Fruit fly (Drosophila melanogaster) whole organism, wandering third instar larva: ENCODE measurements around the gene CG9426.
"Not testable (repeated sequence)": the region's sequence is repeated elsewhere in the genome, so short reads cannot be mapped to it uniquely, and the experiment has no call there.

ENCODE experiments used
- Abd-B ChIP-seq: fragments of >200 bp; optimal IDR thresholded peaks from 2 replicates; lab custom pipeline; 2017; ENCODE audit warnings: missing biosample characterization, missing genetic modification characterization
- CG32264 ChIP-seq: fragments of 200-800 bp; sonication (Bioruptor generic); optimal IDR thresholded peaks from 2 replicates; lab custom pipeline; 2016; ENCODE audit warnings: missing biosample characterization, missing genetic modification characterization
- CG9705 ChIP-seq: fragments of 200-800 bp; sonication (Bioruptor generic); optimal IDR thresholded peaks from 2 replicates; lab custom pipeline; 2018; ENCODE audit warnings: missing biosample characterization, mild to moderate bottlenecking, missing genetic modification characterization
- Dfd ChIP-seq: fragments of >200 bp; optimal IDR thresholded peaks from 2 replicates; lab custom pipeline; 2017; ENCODE audit warnings: missing biosample characterization, missing genetic modification characterization
- Dif ChIP-seq: fragments of 200-275, 200-300 bp; sonication (Bioruptor generic); optimal IDR thresholded peaks from 2 replicates; lab custom pipeline; 2018; ENCODE audit warnings: missing biosample characterization, missing genetic modification characterization; ENCODE audit not compliant: partially characterized antibody
- HLH106 ChIP-seq: fragments of 200-800 bp; optimal IDR thresholded peaks from 3 replicates; lab custom pipeline; 2019; ENCODE audit warnings: missing biosample characterization, mild to moderate bottlenecking, missing genetic modification characterization, moderate library complexity
- Hnf4 ChIP-seq: fragments of 200-800 bp; sonication (Bioruptor generic); optimal IDR thresholded peaks from 2 replicates; lab custom pipeline; 2016; ENCODE audit warnings: missing biosample characterization, mild to moderate bottlenecking, missing genetic modification characterization
- Hr78 ChIP-seq: fragments of >200 bp; optimal IDR thresholded peaks from 2 replicates; lab custom pipeline; 2017; ENCODE audit warnings: missing biosample characterization, missing genetic modification characterization
- Hr83 ChIP-seq: fragments of 200-300 bp; sonication (Bioruptor generic); optimal IDR thresholded peaks from 2 replicates; lab custom pipeline; 2016; ENCODE audit warnings: missing biosample characterization, mild to moderate bottlenecking, missing genetic modification characterization, moderate library complexity; ENCODE audit not compliant: poor library complexity, severe bottlenecking
- Mio ChIP-seq: sonication (Bioruptor generic); optimal IDR thresholded peaks from 2 replicates; lab custom pipeline; 2016; ENCODE audit warnings: missing biosample characterization, missing genetic modification characterization
- Myc ChIP-seq: fragments of >200 bp; optimal IDR thresholded peaks from 2 replicates; lab custom pipeline; 2017
- OdsH ChIP-seq: fragments of 200-800 bp; sonication (Bioruptor generic); optimal IDR thresholded peaks from 2 replicates; lab custom pipeline; 2016; ENCODE audit warnings: missing biosample characterization, mild to moderate bottlenecking, missing genetic modification characterization
- Rel ChIP-seq, 2 experiments: fragments of 200-800 bp; sonication (Bioruptor generic) in 1 of 2; optimal IDR thresholded peaks; 2 replicates in 1 of 2; 3 replicates in 1 of 2; lab custom pipeline; 2016 to 2019; ENCODE audit warnings: mild to moderate bottlenecking in 2 of 2, missing biosample characterization in 2 of 2, missing genetic modification characterization in 2 of 2, moderate library complexity in 1 of 2
- Sp1 ChIP-seq: fragments of 200-800 bp; sonication (Bioruptor generic); optimal IDR thresholded peaks from 3 replicates; lab custom pipeline; 2019; ENCODE audit warnings: missing biosample characterization, mild to moderate bottlenecking, missing genetic modification characterization, moderate library complexity
- br ChIP-seq: fragments of 200-800 bp; sonication (Bioruptor generic); optimal IDR thresholded peaks from 2 replicates; lab custom pipeline; 2016; ENCODE audit warnings: missing biosample characterization, missing genetic modification characterization
- brk ChIP-seq: fragments of 200-800 bp; sonication (Bioruptor generic); optimal IDR thresholded peaks from 2 replicates; lab custom pipeline; 2016; ENCODE audit warnings: missing biosample characterization, mild to moderate bottlenecking, missing genetic modification characterization
- dl ChIP-seq, 2 experiments: fragments of 175-275, 200-275 bp in 1 of 2; fragments of 200-275 bp in 1 of 2; sonication (Bioruptor generic); optimal IDR thresholded peaks; lab custom pipeline; 2018; ENCODE audit warnings: mild to moderate bottlenecking in 2 of 2, missing biosample characterization in 2 of 2, missing genetic modification characterization in 2 of 2, moderate library complexity in 2 of 2; ENCODE audit not compliant: partially characterized antibody in 2 of 2, insufficient read depth in 1 of 2
- dmrt93B ChIP-seq: fragments of 200-800 bp; sonication (Bioruptor generic); optimal IDR thresholded peaks from 2 replicates; lab custom pipeline; 2018; ENCODE audit warnings: missing biosample characterization, mild to moderate bottlenecking, missing genetic modification characterization
- dsf ChIP-seq: sonication (Bioruptor generic); optimal IDR thresholded peaks from 2 replicates; lab custom pipeline; 2016; ENCODE audit warnings: missing biosample characterization, missing genetic modification characterization, borderline replicate concordance
- ey ChIP-seq: fragments of 200-800 bp; sonication (Bioruptor generic); optimal IDR thresholded peaks from 2 replicates; lab custom pipeline; 2016; ENCODE audit warnings: missing biosample characterization, missing genetic modification characterization
- foxo ChIP-seq, 2 experiments: fragments of 200-800 bp; sonication (Bioruptor generic); optimal IDR thresholded peaks; 2 replicates in 1 of 2; 3 replicates in 1 of 2; lab custom pipeline; 2016 to 2017; ENCODE audit warnings: missing biosample characterization in 2 of 2, missing genetic modification characterization in 2 of 2
- fru ChIP-seq: fragments of 200-800 bp; sonication (Bioruptor generic); optimal IDR thresholded peaks from 3 replicates; lab custom pipeline; 2016; ENCODE audit warnings: missing biosample characterization, mild to moderate bottlenecking, missing genetic modification characterization
- h ChIP-seq: fragments of 200-800 bp; sonication (Bioruptor generic); optimal IDR thresholded peaks from 3 replicates; lab custom pipeline; 2016; ENCODE audit warnings: missing biosample characterization, mild to moderate bottlenecking, missing genetic modification characterization
- jim ChIP-seq: fragments of 175-275, 200-325 bp; sonication (Bioruptor generic); optimal IDR thresholded peaks from 2 replicates; lab custom pipeline; 2016; ENCODE audit warnings: missing biosample characterization, mild to moderate bottlenecking, missing genetic modification characterization
- lola ChIP-seq: fragments of >200 bp; optimal IDR thresholded peaks from 2 replicates; lab custom pipeline; 2017; ENCODE audit warnings: missing biosample characterization, missing genetic modification characterization
- psq ChIP-seq: fragments of 200-800 bp; sonication (Bioruptor generic); optimal IDR thresholded peaks from 3 replicates; lab custom pipeline; 2017; ENCODE audit warnings: missing biosample characterization, mild to moderate bottlenecking, missing genetic modification characterization, moderate library complexity
- rgr ChIP-seq: fragments of 200-800 bp; sonication (Bioruptor generic); optimal IDR thresholded peaks from 3 replicates; lab custom pipeline; 2016; ENCODE audit warnings: missing biosample characterization, mild to moderate bottlenecking, missing genetic modification characterization
- sage ChIP-seq: fragments of 200-800 bp; sonication (Bioruptor generic); optimal IDR thresholded peaks from 2 replicates; lab custom pipeline; 2016; ENCODE audit warnings: missing biosample characterization, mild to moderate bottlenecking, missing genetic modification characterization
- sv ChIP-seq: fragments of 200-800 bp; sonication (Bioruptor generic); optimal IDR thresholded peaks from 3 replicates; lab custom pipeline; 2016; ENCODE audit warnings: missing biosample characterization, missing genetic modification characterization
- tai ChIP-seq: sonication (Bioruptor generic); optimal IDR thresholded peaks from 2 replicates; lab custom pipeline; 2016; ENCODE audit warnings: missing biosample characterization, missing genetic modification characterization
- woc ChIP-seq: sonication (Bioruptor generic); optimal IDR thresholded peaks from 2 replicates; lab custom pipeline; 2016; ENCODE audit warnings: missing biosample characterization, mild to moderate bottlenecking, missing genetic modification characterization

Gene CG9426

dm6 chr2L:13222225-13222648 lies 2.5 kb upstream of the CG9426 start, which contains the start of the genes Ski6 and CG16812:
TSS of gene Ski6 (minus strand) at chr2L:13222429.
TSS of gene CG16812 (plus strand) at chr2L:13222587.
- TF ChIP-seq brk (GFP tag; lab: Kevin White, UChicago) (no peak), br (GFP tag; lab: Kevin White, UChicago) (no peak), CG9705 (GFP tag; lab: Kevin White, UChicago) (peak; percentile 40), Myc (lab: Kevin White, UChicago) (no peak), Sp1 (GFP tag; lab: Kevin White, UChicago) (no peak), Rel (GFP tag; optimal IDR thresholded peaks at IDR 0.05; lab: Kevin White, UChicago) (no peak), Rel (tag; optimal IDR thresholded peaks at IDR 0.05; lab: Kevin White, UChicago) (no peak), sv (GFP tag; lab: Kevin White, UChicago) (peak; percentile 31), Hr78 (no peak), woc (GFP tag; lab: Kevin White, UChicago) (no peak), OdsH (peak; percentile 70), dl (GFP tag; optimal IDR thresholded peaks at IDR 0.05; lab: Kevin White, UChicago; ENCODE audit: insufficient read depth in 1 of 2, partially characterized antibody in 2 of 2) (no peak), rgr (GFP tag; lab: Kevin White, UChicago) (no peak), jim (GFP tag; lab: Kevin White, UChicago) (no peak), Abd-B (GFP tag; lab: Kevin White, UChicago) (no peak), HLH106 (tag; lab: Kevin White, UChicago) (peak; percentile 79), Hr83 (GFP tag; lab: Kevin White, UChicago) (peak; percentile 36), sage (GFP tag; lab: Kevin White, UChicago) (peak; percentile 51), tai (GFP tag; lab: Kevin White, UChicago) (no peak), h (GFP tag; lab: Kevin White, UChicago) (peak; percentile 73), CG32264 (no peak), psq (GFP tag; lab: Kevin White, UChicago) (no peak), foxo (GFP tag; optimal IDR thresholded peaks at IDR 0.05; lab: Kevin White, UChicago) (no peak), Dif (GFP tag; lab: Kevin White, UChicago) (no peak), Mio (GFP tag; lab: Kevin White, UChicago) (no peak), ey (GFP tag; lab: Kevin White, UChicago) (peak; percentile 46), dsf (GFP tag; lab: Kevin White, UChicago) (no peak)
- TF ChIP-seq, all 38 proteins: peak for 8

dm6 chr2L:13215640-13216129 lies 4.0 kb downstream of the CG9426 start:
- TF ChIP-seq Myc (lab: Kevin White, UChicago), result peak; percentile 5
- TF ChIP-seq Hnf4 (GFP tag; lab: Kevin White, UChicago), result peak; percentile 82
- peak; percentile 43 for TF ChIP-seq HLH106 (tag; lab: Kevin White, UChicago)
- peak; percentile 55 for TF ChIP-seq woc (GFP tag; lab: Kevin White, UChicago)
- peak; percentile 9 for TF ChIP-seq psq (GFP tag; lab: Kevin White, UChicago)
- TF ChIP-seq foxo (GFP tag; optimal IDR thresholded peaks at IDR 0.05; lab: Kevin White, UChicago), result peak in 1 of 2 experiments; percentile 61
- TF ChIP-seq OdsH, result peak; percentile 25
- peak; percentile 69 for TF ChIP-seq fru
- peak; percentile 2 for TF ChIP-seq Hr83 (GFP tag; lab: Kevin White, UChicago)
- TF ChIP-seq h (GFP tag; lab: Kevin White, UChicago), result peak; percentile 77
- TF ChIP-seq br (GFP tag; lab: Kevin White, UChicago), result peak; percentile 64
- peak; percentile 6 for TF ChIP-seq ey (GFP tag; lab: Kevin White, UChicago)
- TF ChIP-seq jim (GFP tag; lab: Kevin White, UChicago), result peak; percentile 26

- TF ChIP-seq Rel (GFP tag; optimal IDR thresholded peaks at IDR 0.05; lab: Kevin White, UChicago) (no peak), Rel (tag; optimal IDR thresholded peaks at IDR 0.05; lab: Kevin White, UChicago) (peak; percentile 69), h (GFP tag; lab: Kevin White, UChicago) (no peak), dmrt93B (GFP tag; lab: Kevin White, UChicago) (no peak)
Measured at dm6 chr2L:13215010-13215409, 4.7 kb downstream of the CG9426 start, which contains the start of gene kek4. TSS of gene kek4 (minus strand) at chr2L:13215350.

- not testable (repeated sequence) for TF ChIP-seq Dif, lola, Dfd (GFP tag; lab: Kevin White, UChicago)
Measured at dm6 chr2L:13211764-13212265, 7.9 kb downstream of the CG9426 start, which contains the start of gene CG15482. TSS of gene CG15482 (minus strand) at chr2L:13211814.
